Worm (Caenorhabditis elegans) whole organism, L2 larva: ENCODE results near the gene ZK1307.9.

Experiments
- C34F6.9 ChIP-seq: fragments of 150-350 bp; optimal IDR thresholded peaks from 2 replicates; lab custom pipeline; 2014; ENCODE audit warnings: missing biosample characterization, missing genetic modification characterization
- F13H6.1 ChIP-seq: sonication (generic microtip); optimal IDR thresholded peaks from 2 replicates; lab custom pipeline; 2016; ENCODE audit warnings: missing genetic modification characterization, missing compliant biosample characterization
- R02D3.7 ChIP-seq: fragments of 150-350 bp; optimal IDR thresholded peaks from 2 replicates; lab custom pipeline; 2014; ENCODE audit warnings: missing biosample characterization, missing genetic modification characterization
- Y55F3AM.14 ChIP-seq: fragments of 200-800 bp; sonication (Bioruptor generic); optimal IDR thresholded peaks from 2 replicates; lab custom pipeline; 2018; ENCODE audit warnings: mild to moderate bottlenecking, missing genetic modification characterization, missing compliant biosample characterization
- ZK546.5 ChIP-seq: sonication (generic microtip); optimal IDR thresholded peaks from 2 replicates; lab custom pipeline; 2017; ENCODE audit warnings: missing biosample characterization, missing genetic modification characterization
- alr-1 ChIP-seq: fragments of 150-350 bp; optimal IDR thresholded peaks from 2 replicates; lab custom pipeline; 2014; ENCODE audit warnings: missing biosample characterization, missing genetic modification characterization
- aly-2 ChIP-seq: fragments of 150-350 bp; optimal IDR thresholded peaks from 2 replicates; lab custom pipeline; 2014; ENCODE audit warnings: missing biosample characterization, missing genetic modification characterization
- ama-1 ChIP-seq: fragments of 150-350 bp; optimal IDR thresholded peaks from 2 replicates; lab custom pipeline; 2018; ENCODE audit warnings: inconsistent platforms
- blmp-1 ChIP-seq: sonication (generic microtip); optimal IDR thresholded peaks from 2 replicates; lab custom pipeline; 2017; ENCODE audit warnings: missing genetic modification characterization, mild to moderate bottlenecking, missing compliant biosample characterization, antibody characterized with exemption, moderate library complexity; ENCODE audit not compliant: insufficient read depth
- ceh-16 ChIP-seq: fragments of 150-350 bp; optimal IDR thresholded peaks from 2 replicates; lab custom pipeline; 2014; ENCODE audit warnings: missing biosample characterization, missing genetic modification characterization
- ceh-82 ChIP-seq: fragments of 150-350 bp; optimal IDR thresholded peaks from 2 replicates; lab custom pipeline; 2014; ENCODE audit warnings: missing biosample characterization, missing genetic modification characterization
- crh-2 ChIP-seq: sonication (generic microtip); optimal IDR thresholded peaks from 2 replicates; lab custom pipeline; 2017; ENCODE audit warnings: missing biosample characterization, missing genetic modification characterization
- dmd-4 ChIP-seq: sonication (generic microtip); optimal IDR thresholded peaks from 2 replicates; lab custom pipeline; 2017; ENCODE audit warnings: missing biosample characterization, missing genetic modification characterization
- egl-27 ChIP-seq: sonication (generic microtip); optimal IDR thresholded peaks from 3 replicates; lab custom pipeline; 2017; ENCODE audit warnings: missing biosample characterization, missing genetic modification reagents, missing genetic modification characterization
- elt-1 ChIP-seq: fragments of 150-350 bp; optimal IDR thresholded peaks from 2 replicates; lab custom pipeline; 2014; ENCODE audit warnings: missing biosample characterization, missing genetic modification characterization
- elt-3 ChIP-seq: sonication (generic microtip); optimal IDR thresholded peaks from 2 replicates; lab custom pipeline; 2017; ENCODE audit warnings: missing biosample characterization, missing genetic modification characterization
- fos-1 ChIP-seq: fragments of 150-350 bp; optimal IDR thresholded peaks from 2 replicates; lab custom pipeline; 2014; ENCODE audit warnings: missing biosample characterization, missing genetic modification characterization
- gmeb-1 ChIP-seq: fragments of 150-350 bp; optimal IDR thresholded peaks from 2 replicates; lab custom pipeline; 2014; ENCODE audit warnings: missing biosample characterization, missing genetic modification characterization
- lin-11 ChIP-seq: fragments of 150-350 bp; sonication (generic microtip); optimal IDR thresholded peaks from 2 replicates; lab custom pipeline; 2014; ENCODE audit warnings: missing biosample characterization, missing genetic modification characterization, inconsistent platforms, mixed read lengths
- lin-13 ChIP-seq: fragments of 150-350 bp; optimal IDR thresholded peaks from 2 replicates; lab custom pipeline; 2014; ENCODE audit warnings: missing biosample characterization, missing genetic modification reagents, missing genetic modification characterization
- lin-39 ChIP-seq: fragments of 150-350 bp; optimal IDR thresholded peaks from 2 replicates; lab custom pipeline; 2014; ENCODE audit warnings: missing biosample characterization, missing genetic modification reagents, missing genetic modification characterization
- lsy-2 ChIP-seq, 2 experiments: fragments of 150-350 bp in 1 of 2; sonication (generic microtip) in 1 of 2; optimal IDR thresholded peaks; 2 replicates each; lab custom pipeline; 2014 to 2017; ENCODE audit warnings: missing biosample characterization in 2 of 2, missing genetic modification characterization in 2 of 2
- mab-5 ChIP-seq: fragments of 150-350 bp; optimal IDR thresholded peaks from 2 replicates; lab custom pipeline; 2014; ENCODE audit warnings: missing biosample characterization, missing genetic modification characterization
- mbf-1 ChIP-seq: sonication (generic microtip); optimal IDR thresholded peaks from 2 replicates; lab custom pipeline; 2017; ENCODE audit warnings: missing biosample characterization, missing genetic modification characterization
- mdl-1 ChIP-seq, 2 experiments: fragments of 150-350 bp in 1 of 2; sonication (generic microtip) in 1 of 2; optimal IDR thresholded peaks; 2 replicates each; lab custom pipeline; 2017; ENCODE audit warnings: missing biosample characterization in 2 of 2, missing genetic modification characterization in 2 of 2
- nhr-10 ChIP-seq: sonication (generic microtip); optimal IDR thresholded peaks from 2 replicates; lab custom pipeline; 2017; ENCODE audit warnings: missing biosample characterization, missing genetic modification characterization
- nhr-11 ChIP-seq: fragments of 150-350 bp; optimal IDR thresholded peaks from 2 replicates; lab custom pipeline; 2014; ENCODE audit warnings: missing biosample characterization, missing genetic modification characterization
- nhr-12 ChIP-seq: fragments of 150-350 bp; optimal IDR thresholded peaks from 2 replicates; lab custom pipeline; 2014; ENCODE audit warnings: missing biosample characterization, missing genetic modification characterization
- nhr-129 ChIP-seq: fragments of 150-350 bp; optimal IDR thresholded peaks from 2 replicates; lab custom pipeline; 2014; ENCODE audit warnings: missing biosample characterization, missing genetic modification characterization
- nhr-21 ChIP-seq: fragments of 150-350 bp; optimal IDR thresholded peaks from 2 replicates; lab custom pipeline; 2014; ENCODE audit warnings: missing biosample characterization, missing genetic modification characterization
- nhr-23 ChIP-seq: fragments of 150-350 bp; optimal IDR thresholded peaks from 2 replicates; lab custom pipeline; 2014; ENCODE audit warnings: missing biosample characterization, missing genetic modification reagents, missing genetic modification characterization
- nhr-237 ChIP-seq: fragments of 150-350 bp; optimal IDR thresholded peaks from 2 replicates; lab custom pipeline; 2014; ENCODE audit warnings: missing biosample characterization, missing genetic modification characterization
- nhr-25 ChIP-seq: fragments of 150-350 bp; sonication (generic microtip); optimal IDR thresholded peaks from 3 replicates; lab custom pipeline; 2014; ENCODE audit warnings: missing biosample characterization, missing genetic modification characterization
- nhr-6 ChIP-seq: fragments of 150-350 bp; optimal IDR thresholded peaks from 2 replicates; lab custom pipeline; 2014; ENCODE audit warnings: missing biosample characterization, missing genetic modification characterization
- nhr-77 ChIP-seq: fragments of 150-350 bp; optimal IDR thresholded peaks from 2 replicates; lab custom pipeline; 2014; ENCODE audit warnings: missing biosample characterization, missing genetic modification characterization
- peb-1 ChIP-seq: fragments of 150-350 bp; optimal IDR thresholded peaks from 2 replicates; lab custom pipeline; 2014; ENCODE audit warnings: missing biosample characterization, missing genetic modification characterization
- sem-4 ChIP-seq: fragments of 150-350 bp; optimal IDR thresholded peaks from 2 replicates; lab custom pipeline; 2014; ENCODE audit warnings: missing biosample characterization, missing genetic modification reagents, missing genetic modification characterization
- skn-1 ChIP-seq: sonication (generic microtip); optimal IDR thresholded peaks from 2 replicates; lab custom pipeline; 2017; ENCODE audit warnings: missing biosample characterization, missing genetic modification characterization
- sma-3 ChIP-seq: sonication (generic microtip); optimal IDR thresholded peaks from 2 replicates; lab custom pipeline; 2016; ENCODE audit warnings: missing genetic modification reagents, missing genetic modification characterization, missing compliant biosample characterization
- sma-9 ChIP-seq, 2 experiments: fragments of 150-350 bp in 1 of 2; sonication (generic microtip) in 1 of 2; optimal IDR thresholded peaks; 2 replicates each; lab custom pipeline; 2014 to 2016; ENCODE audit warnings: missing genetic modification characterization in 2 of 2, mild to moderate bottlenecking in 1 of 2, missing biosample characterization in 1 of 2, missing compliant biosample characterization in 1 of 2, missing genetic modification reagents in 1 of 2, moderate library complexity in 1 of 2
- snpc-4 ChIP-seq: fragments of 150-350 bp; optimal IDR thresholded peaks from 2 replicates; lab custom pipeline; 2014; ENCODE audit warnings: missing biosample characterization, missing genetic modification characterization
- unc-39 ChIP-seq: fragments of 150-350 bp; optimal IDR thresholded peaks from 2 replicates; lab custom pipeline; 2014; ENCODE audit warnings: missing biosample characterization, missing genetic modification characterization
- unc-55 ChIP-seq: fragments of 150-350 bp; sonication (generic microtip); optimal IDR thresholded peaks from 3 replicates; lab custom pipeline; 2014; ENCODE audit warnings: missing biosample characterization, missing genetic modification reagents, missing genetic modification characterization
- unc-62 ChIP-seq: fragments of 150-350 bp; optimal IDR thresholded peaks from 2 replicates; lab custom pipeline; 2014; ENCODE audit warnings: missing biosample characterization, missing genetic modification reagents, missing genetic modification characterization
- zag-1 ChIP-seq: fragments of 150-350 bp; optimal IDR thresholded peaks from 2 replicates; lab custom pipeline; 2014; ENCODE audit warnings: missing biosample characterization, missing genetic modification characterization
- ztf-1 ChIP-seq: fragments of 200-800 bp; sonication (Bioruptor generic); conservative IDR thresholded peaks from 2 replicates; pipeline ENCODE4 v1.3.6; 2022; ENCODE audit warnings: missing genetic modification characterization, missing compliant biosample characterization
- ztf-11 ChIP-seq: sonication (generic microtip); optimal IDR thresholded peaks from 2 replicates; lab custom pipeline; 2017; ENCODE audit warnings: missing biosample characterization, missing genetic modification characterization
- ztf-4 ChIP-seq: fragments of 150-350 bp; optimal IDR thresholded peaks from 2 replicates; lab custom pipeline; 2014; ENCODE audit warnings: missing biosample characterization, missing genetic modification characterization

The ZK1307.9 gene

DNA sequence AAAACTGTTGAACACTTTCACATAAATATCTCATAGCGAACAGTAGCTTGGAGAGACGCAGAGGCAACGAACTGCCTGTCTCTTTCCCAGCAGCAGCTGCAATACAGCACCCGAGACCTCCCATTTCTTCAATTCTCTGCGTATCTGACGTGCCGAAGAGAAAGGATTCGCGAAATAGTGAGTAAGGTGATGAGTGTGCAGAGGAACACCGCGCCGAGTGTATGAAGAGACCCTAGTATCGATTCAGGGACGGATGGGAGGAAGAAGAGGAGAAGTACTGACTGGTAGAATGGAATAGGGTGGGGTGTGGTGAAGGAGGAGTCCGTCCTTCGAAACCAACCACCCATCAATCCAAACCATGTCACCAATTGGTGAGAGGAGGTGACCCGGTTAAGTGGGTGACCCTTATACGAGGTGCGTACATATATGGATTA is 3.2 kb upstream of the ZK1307.9 start:
- TF ChIP-seq dmd-4 (tag; lab: Kevin White, UChicago) (no peak), mdl-1 (tag; optimal IDR thresholded peaks at IDR 0.05; lab: Kevin White, UChicago) (peak in 1 of 2 experiments; percentile 39), skn-1 (no peak), zag-1 (tag; lab: Kevin White, UChicago) (no peak), ztf-4 (tag; lab: Kevin White, UChicago) (peak; percentile 72), elt-3 (tag; lab: Kevin White, UChicago) (no peak), ama-1 (lab: Kevin White, UChicago) (peak; percentile 76), nhr-12 (tag; lab: Kevin White, UChicago) (no peak), lin-39 (tag; lab: Kevin White, UChicago) (no peak), snpc-4 (no peak), alr-1 (tag; lab: Kevin White, UChicago) (no peak), elt-1 (tag; lab: Kevin White, UChicago) (no peak), nhr-77 (tag; lab: Kevin White, UChicago) (no peak), nhr-11 (no peak), sma-9 (GFP tag; optimal IDR thresholded peaks at IDR 0.05; lab: Kevin White, UChicago) (peak; percentile 76), sma-9 (tag; optimal IDR thresholded peaks at IDR 0.05; lab: Kevin White, UChicago) (no peak), ceh-82 (tag; lab: Kevin White, UChicago) (peak; percentile 42), nhr-237 (tag; lab: Kevin White, UChicago) (no peak), peb-1 (tag; lab: Kevin White, UChicago) (no peak), mbf-1 (tag; lab: Kevin White, UChicago) (no peak), nhr-21 (tag; lab: Kevin White, UChicago) (peak; percentile 53), gmeb-1 (tag; lab: Kevin White, UChicago) (peak; percentile 16), nhr-25 (tag; lab: Kevin White, UChicago) (peak; percentile 85), lin-11 (tag; lab: Kevin White, UChicago) (peak; percentile 35), crh-2 (tag; lab: Kevin White, UChicago) (peak; percentile 79), sem-4 (tag; lab: Kevin White, UChicago) (peak; percentile 73), lsy-2 (tag; optimal IDR thresholded peaks at IDR 0.05; lab: Kevin White, UChicago) (peak; percentile 32 to 74), blmp-1 (tag; lab: Kevin White, UChicago) (peak; percentile 78), Y55F3AM.14 (GFP tag; lab: Kevin White, UChicago) (peak; percentile 75), nhr-6 (tag; lab: Kevin White, UChicago) (peak; percentile 12), ceh-16 (tag; lab: Kevin White, UChicago) (peak; percentile 35), unc-39 (tag; lab: Kevin White, UChicago) (no peak), nhr-129 (tag; lab: Kevin White, UChicago) (peak; percentile 94), R02D3.7 (tag; lab: Kevin White, UChicago) (no peak), unc-62 (GFP tag; lab: Kevin White, UChicago) (no peak), egl-27 (peak; percentile 80), C34F6.9 (tag; lab: Kevin White, UChicago) (peak; percentile 86), F13H6.1 (peak; percentile 81), ztf-11 (tag; lab: Kevin White, UChicago) (no peak), fos-1 (tag; lab: Kevin White, UChicago) (peak; percentile 95), nhr-23 (no peak), sma-3 (peak; percentile 51), aly-2 (tag; lab: Kevin White, UChicago) (no peak), ZK546.5 (no peak), mab-5 (tag; lab: Kevin White, UChicago) (peak; percentile 55), nhr-10 (no peak), ztf-1 (GFP tag; lab: Robert Waterston, UW) (no peak), unc-55 (peak; percentile 88), lin-13 (GFP tag; lab: Kevin White, UChicago) (peak; percentile 45)
- TF ChIP-seq, all 48 proteins: peak for 25
